Worm (Caenorhabditis elegans): Measurements from ENCODE around the gene F43C11.7.

ce11 chrII:2380174-2380573, 44.5 kb downstream of the F43C11.7 start, which contains the start of gene F16G10.7:
- TF ChIP-seq skn-1 (tag; optimal IDR thresholded peaks at IDR 0.05): no peak
- no peak for TF ChIP-seq mdl-1 (tag; optimal IDR thresholded peaks at IDR 0.05)
- no peak for TF ChIP-seq nhr-11 (tag; optimal IDR thresholded peaks at IDR 0.05)
- TF ChIP-seq nhr-76 (tag; optimal IDR thresholded peaks at IDR 0.05): no peak
- no peak for TF ChIP-seq ztf-4 (tag; optimal IDR thresholded peaks at IDR 0.05)
- TF ChIP-seq isw-1 (GFP tag; IDR thresholded peaks at IDR 0.05): no peak
- TF ChIP-seq fos-1 (tag; optimal IDR thresholded peaks at IDR 0.05): no peak
- no peak for TF ChIP-seq ceh-82 (tag; optimal IDR thresholded peaks at IDR 0.05)
- no peak for TF ChIP-seq lsy-2 (tag; optimal IDR thresholded peaks at IDR 0.05)
- TF ChIP-seq unc-62 (GFP tag; optimal IDR thresholded peaks at IDR 0.05): no peak
